Worm (Caenorhabditis elegans) whole organism, young adult: Measurements from ENCODE around the gene K08H10.10.

ENCODE experiments used
- B0035.1 ChIP-seq: sonication (generic microtip); optimal IDR thresholded peaks from 2 replicates; lab custom pipeline; 2016; ENCODE audit warnings: missing genetic modification characterization, mild to moderate bottlenecking, missing compliant biosample characterization, missing genotype, missing genetic modification reagents
- B0261.1 ChIP-seq: sonication (generic microtip); optimal IDR thresholded peaks from 2 replicates; lab custom pipeline; 2016; ENCODE audit warnings: mild to moderate bottlenecking, missing genetic modification characterization, moderate library complexity, missing compliant biosample characterization
- C06A6.2 ChIP-seq: fragments of 200-800 bp; sonication (Bioruptor generic); conservative IDR thresholded peaks from 2 replicates; pipeline ENCODE4 v1.3.6; 2022; ENCODE audit warnings: missing genetic modification characterization, missing compliant biosample characterization
- D2030.7 ChIP-seq: fragments of 200-800 bp; sonication (Bioruptor generic); IDR thresholded peaks from 2 replicates; pipeline ENCODE4 v1.3.6; 2022; ENCODE audit warnings: missing genetic modification reagents, missing genetic modification characterization, missing compliant biosample characterization
- F49E8.2 ChIP-seq: sonication (generic microtip); optimal IDR thresholded peaks from 3 replicates; lab custom pipeline; 2017; ENCODE audit warnings: missing genetic modification characterization, mild to moderate bottlenecking, missing compliant biosample characterization, antibody characterized with exemption, moderate library complexity; ENCODE audit not compliant: insufficient read depth
- F52B5.7 ChIP-seq: sonication (generic microtip); optimal IDR thresholded peaks from 2 replicates; lab custom pipeline; 2016; ENCODE audit warnings: mild to moderate bottlenecking, missing genetic modification characterization, missing compliant biosample characterization
- K12H6.12 ChIP-seq: fragments of 200-800 bp; sonication (Bioruptor generic); optimal IDR thresholded peaks from 2 replicates; lab custom pipeline; 2018; ENCODE audit warnings: mild to moderate bottlenecking, missing genetic modification characterization, missing compliant biosample characterization
- Y53F4B.3 ChIP-seq: fragments of 200-800 bp; sonication (Bioruptor generic); IDR thresholded peaks from 2 replicates; pipeline ENCODE4 v1.3.6; 2022; ENCODE audit warnings: missing genetic modification reagents, missing genetic modification characterization, missing compliant biosample characterization
- Y53G8AR.9 ChIP-seq: fragments of 200-800 bp; sonication (Bioruptor generic); conservative IDR thresholded peaks from 2 replicates; pipeline ENCODE4 v1.3.6; 2022; ENCODE audit warnings: missing genetic modification reagents, missing genetic modification characterization, missing compliant biosample characterization
- ZK185.1 ChIP-seq: sonication (generic microtip); optimal IDR thresholded peaks from 2 replicates; lab custom pipeline; 2016; ENCODE audit warnings: mild to moderate bottlenecking, missing genetic modification characterization, missing compliant biosample characterization; ENCODE audit not compliant: poor library complexity, severe bottlenecking
- akir-1 ChIP-seq: fragments of 200-800 bp; sonication (Bioruptor generic); optimal IDR thresholded peaks from 2 replicates; lab custom pipeline; 2018; ENCODE audit warnings: mild to moderate bottlenecking, missing genetic modification characterization, moderate library complexity, missing compliant biosample characterization
- atf-7 ChIP-seq: sonication (generic microtip); optimal IDR thresholded peaks from 2 replicates; lab custom pipeline; 2017; ENCODE audit warnings: mild to moderate bottlenecking, missing genetic modification characterization, missing compliant biosample characterization
- athp-1 ChIP-seq: sonication (generic microtip); optimal IDR thresholded peaks from 2 replicates; lab custom pipeline; 2017; ENCODE audit warnings: mild to moderate bottlenecking, missing genetic modification characterization, missing compliant biosample characterization
- ccch-3 ChIP-seq: fragments of 200-800 bp; sonication (Bioruptor generic); optimal IDR thresholded peaks from 2 replicates; lab custom pipeline; 2018; ENCODE audit warnings: mild to moderate bottlenecking, missing genetic modification characterization, missing compliant biosample characterization
- cebp-1 ChIP-seq, 2 experiments: fragments of 200-800 bp in 1 of 2; sonication (Bioruptor generic) in 1 of 2; sonication (generic microtip) in 1 of 2; IDR thresholded peaks in 1 of 2; optimal IDR thresholded peaks in 1 of 2; 2 replicates each; pipeline versions ENCODE4 v1.3.6 to Lab custom; 2017 to 2022; ENCODE audit warnings: missing compliant biosample characterization in 2 of 2, missing genetic modification characterization in 2 of 2, mild to moderate bottlenecking in 1 of 2, missing genetic modification reagents in 1 of 2, moderate library complexity in 1 of 2
- ceh-27 ChIP-seq: fragments of 200-800 bp; sonication (Bioruptor generic); optimal IDR thresholded peaks from 2 replicates; lab custom pipeline; 2018; ENCODE audit warnings: mild to moderate bottlenecking, missing genetic modification characterization, moderate library complexity, missing compliant biosample characterization
- egrh-3 ChIP-seq: fragments of 200-800 bp; sonication (Bioruptor generic); IDR thresholded peaks from 2 replicates; pipeline ENCODE4 v1.3.6; 2022; ENCODE audit warnings: missing genetic modification reagents, missing genetic modification characterization, missing compliant biosample characterization
- hlh-26 ChIP-seq: fragments of 200-800 bp; sonication (Bioruptor generic); conservative IDR thresholded peaks from 2 replicates; pipeline ENCODE4 v1.3.6; 2022; ENCODE audit warnings: missing genetic modification reagents, missing genetic modification characterization, missing compliant biosample characterization
- hmg-1.2 ChIP-seq: fragments of 200-800 bp; sonication (Bioruptor generic); IDR thresholded peaks from 2 replicates; pipeline ENCODE4 v1.3.6; 2022; ENCODE audit warnings: missing genetic modification reagents, missing genetic modification characterization, missing compliant biosample characterization
- lin-35 ChIP-seq, 3 experiments: fragments of 150-350 bp in 2 of 3; sonication (generic microtip) in 1 of 3; optimal IDR thresholded peaks; 2 replicates each; lab custom pipeline; 2014 to 2018; ENCODE audit warnings: missing biosample characterization in 3 of 3, missing genetic modification characterization in 3 of 3, missing genetic modification reagents in 3 of 3
- lin-40 ChIP-seq: sonication (generic microtip); optimal IDR thresholded peaks from 2 replicates; lab custom pipeline; 2016; ENCODE audit warnings: missing genetic modification characterization, mild to moderate bottlenecking, missing compliant biosample characterization, missing genotype, missing genetic modification reagents
- lsl-1 ChIP-seq: fragments of 200-800 bp; sonication (Bioruptor generic); optimal IDR thresholded peaks from 2 replicates; lab custom pipeline; 2018; ENCODE audit warnings: mild to moderate bottlenecking, missing genetic modification characterization, moderate library complexity, missing compliant biosample characterization
- madf-6 ChIP-seq: fragments of 200-800 bp; sonication (Bioruptor generic); IDR thresholded peaks from 2 replicates; pipeline ENCODE4 v1.3.6; 2022; ENCODE audit warnings: missing genetic modification reagents, missing genetic modification characterization, missing compliant biosample characterization
- mcd-1 ChIP-seq: fragments of 200-800 bp; sonication (Bioruptor generic); IDR thresholded peaks from 2 replicates; pipeline ENCODE4 v1.3.6; 2022; ENCODE audit warnings: missing genetic modification reagents, missing genetic modification characterization, missing compliant biosample characterization
- mes-4 ChIP-seq: sonication (generic microtip); optimal IDR thresholded peaks from 2 replicates; lab custom pipeline; 2016; ENCODE audit warnings: missing genotype, missing genetic modification characterization, missing compliant biosample characterization
- nfyb-1 ChIP-seq: fragments of 200-800 bp; sonication (Bioruptor generic); IDR thresholded peaks from 2 replicates; pipeline ENCODE4 v1.3.6; 2022; ENCODE audit warnings: missing genetic modification reagents, missing genetic modification characterization, missing compliant biosample characterization
- nhr-80 ChIP-seq: sonication (generic microtip); optimal IDR thresholded peaks from 2 replicates; lab custom pipeline; 2016; ENCODE audit warnings: missing genetic modification characterization, missing compliant biosample characterization
- pha-4 ChIP-seq: fragments of 150-350 bp; sonication (generic microtip); optimal IDR thresholded peaks from 2 replicates; lab custom pipeline; 2014; ENCODE audit warnings: missing biosample characterization, missing genetic modification reagents, missing genetic modification characterization
- repo-1 ChIP-seq: sonication (generic microtip); optimal IDR thresholded peaks from 2 replicates; lab custom pipeline; 2017; ENCODE audit warnings: mild to moderate bottlenecking, missing genetic modification characterization, missing compliant biosample characterization
- somi-1 ChIP-seq: fragments of 200-800 bp; sonication (Bioruptor generic); optimal IDR thresholded peaks from 2 replicates; lab custom pipeline; 2018; ENCODE audit warnings: mild to moderate bottlenecking, missing genetic modification characterization, missing compliant biosample characterization
- tbp1 ChIP-seq: fragments of 200-800 bp; sonication (Bioruptor generic); optimal IDR thresholded peaks from 2 replicates; lab custom pipeline; 2018; ENCODE audit warnings: mild to moderate bottlenecking, missing genetic modification characterization, missing compliant biosample characterization
- zfh-2 ChIP-seq: fragments of 200-800 bp; sonication (Bioruptor generic); conservative IDR thresholded peaks from 2 replicates; pipeline ENCODE4 v1.3.6; 2022; ENCODE audit warnings: missing genetic modification reagents, missing genetic modification characterization, missing compliant biosample characterization
- ztf-18 ChIP-seq: sonication (generic microtip); optimal IDR thresholded peaks from 2 replicates; lab custom pipeline; 2016; ENCODE audit warnings: missing genotype, mild to moderate bottlenecking, missing genetic modification characterization, missing compliant biosample characterization
- ztf-25 ChIP-seq: fragments of 200-800 bp; sonication (Bioruptor generic); IDR thresholded peaks from 2 replicates; pipeline ENCODE4 v1.3.6; 2022; ENCODE audit warnings: missing genetic modification reagents, missing genetic modification characterization, missing compliant biosample characterization
- ztf-26 ChIP-seq: sonication (generic microtip); optimal IDR thresholded peaks from 2 replicates; lab custom pipeline; 2017; ENCODE audit warnings: missing genetic modification characterization, missing compliant biosample characterization
- ztf-28 ChIP-seq: fragments of 200-800 bp; sonication (Bioruptor generic); IDR thresholded peaks from 2 replicates; pipeline ENCODE4 v1.3.6; 2022; ENCODE audit warnings: missing genetic modification reagents, missing genetic modification characterization, missing compliant biosample characterization

K08H10.10 gene

DNA sequence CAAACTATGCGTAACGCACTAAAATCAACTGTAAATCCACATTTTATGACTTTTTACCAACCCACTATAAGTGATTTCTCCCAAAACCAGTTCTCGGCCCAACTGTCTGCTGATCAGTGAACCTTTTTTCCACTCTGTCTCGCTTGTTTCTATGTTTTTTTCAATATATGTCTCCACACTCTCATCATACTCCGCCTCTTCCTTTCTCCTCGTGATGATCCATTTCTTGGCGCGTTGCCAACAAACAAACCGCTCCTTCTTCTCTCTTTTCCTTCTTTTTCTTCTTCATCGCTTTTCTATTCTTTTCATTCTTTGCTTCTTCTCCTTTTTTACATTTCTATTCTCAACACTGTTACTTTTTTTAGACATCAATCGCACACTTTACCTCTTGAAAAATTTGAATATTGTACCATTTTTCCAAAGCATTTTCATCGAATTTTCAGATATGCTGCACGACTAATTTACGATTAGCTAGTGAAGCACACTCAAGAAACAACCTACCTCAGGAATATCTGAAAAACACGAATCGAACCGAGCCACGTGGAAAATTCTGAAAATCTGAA, 42.5 kb downstream of the K08H10.10 start, which contains the start of gene T06E8.8:
Gene T06E8.8 (plus strand): TSS at position 513 of the 563 bp plus-strand sequence.
- peak; percentile 77 for TF ChIP-seq lin-40
- TF ChIP-seq F49E8.2 (tag; lab: Kevin White, UChicago): no peak
- TF ChIP-seq F52B5.7 (tag; lab: Kevin White, UChicago): no peak
- TF ChIP-seq tbp1: peak; percentile 24
- peak; percentile 25 for TF ChIP-seq ceh-27
- TF ChIP-seq hlh-26: no peak
- no peak for TF ChIP-seq ccch-3 (GFP tag; lab: Kevin White, UChicago)
- TF ChIP-seq mcd-1 (GFP tag; lab: Robert Waterston, UW): peak; percentile 28; the same call in 1 of the 2 replicates
- peak in 1 of 3 experiments; percentile 25 for TF ChIP-seq lin-35 (GFP tag; optimal IDR thresholded peaks at IDR 0.05; lab: Kevin White, UChicago)
- peak; percentile 61; the same call in 1 of the 2 replicates for TF ChIP-seq C06A6.2 (GFP tag; lab: Robert Waterston, UW)
- TF ChIP-seq ztf-25: no peak
- peak; percentile 40 for TF ChIP-seq K12H6.12
- TF ChIP-seq Y53F4B.3 (GFP tag; lab: Robert Waterston, UW): no peak
- TF ChIP-seq B0035.1 (tag; lab: Kevin White, UChicago): no peak
- peak; percentile 41; the same call in 1 of the 2 replicates for TF ChIP-seq hmg-1.2
- no peak for TF ChIP-seq pha-4 (tag; lab: Kevin White, UChicago)
- TF ChIP-seq somi-1 (GFP tag; lab: Kevin White, UChicago): peak; percentile 75
- TF ChIP-seq lsl-1: no peak
- no peak for TF ChIP-seq akir-1 (GFP tag; lab: Kevin White, UChicago)
- no peak for TF ChIP-seq atf-7
- TF ChIP-seq ZK185.1 (tag; lab: Kevin White, UChicago): no peak
- TF ChIP-seq madf-6 (GFP tag; lab: Robert Waterston, UW): no peak
- peak; percentile 53 for TF ChIP-seq ztf-26 (tag; lab: Kevin White, UChicago)
- no peak for TF ChIP-seq ztf-28 (GFP tag; lab: Robert Waterston, UW)
- no peak for TF ChIP-seq repo-1
- peak; percentile 25; the same call in 1 of the 2 replicates for TF ChIP-seq egrh-3
- TF ChIP-seq cebp-1 (GFP tag; IDR thresholded peaks at IDR 0.05; lab: Robert Waterston, UW): no peak
- peak; percentile 42 for TF ChIP-seq cebp-1 (tag; optimal IDR thresholded peaks at IDR 0.05; lab: Kevin White, UChicago)

DNA sequence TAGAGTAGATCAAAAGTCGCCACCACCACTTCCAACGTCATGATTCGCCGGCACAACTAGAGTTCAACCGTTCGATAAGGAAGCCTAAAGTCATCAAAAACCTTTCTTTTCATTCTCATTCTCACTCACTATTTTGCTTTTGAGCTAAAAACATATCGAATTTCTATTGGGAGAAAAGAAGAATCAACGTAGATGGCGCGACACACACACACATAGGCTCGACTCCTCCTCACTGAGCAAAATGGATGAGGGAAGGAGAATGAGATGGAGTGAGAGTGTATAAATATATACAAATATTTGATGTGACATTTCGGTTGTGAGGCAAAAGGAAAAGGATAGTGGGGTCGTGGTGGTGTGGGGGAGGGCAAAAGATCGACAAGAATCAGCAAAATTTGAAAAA, 43.9 kb downstream of the K08H10.10 start:
- TF ChIP-seq mes-4 (tag; lab: Kevin White, UChicago) (no peak), B0261.1 (no peak)

DNA sequence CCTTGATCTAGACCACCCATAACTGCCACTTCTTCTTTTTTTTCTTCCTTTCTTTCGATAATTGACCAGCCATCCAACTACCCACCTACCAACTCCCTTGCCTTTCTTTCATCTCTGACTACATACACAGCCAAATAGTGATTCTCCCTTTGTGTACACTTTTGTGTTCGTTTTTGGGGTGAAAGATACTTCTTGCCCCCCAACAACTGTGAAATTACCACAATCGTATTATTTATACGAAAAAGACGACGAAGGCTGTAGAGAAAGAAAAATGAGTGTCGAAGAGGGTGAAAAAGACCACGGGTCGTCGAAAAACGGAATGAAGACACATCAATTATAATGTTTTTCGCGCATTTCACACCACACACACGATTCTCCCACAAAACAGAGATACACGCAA, 45.6 kb downstream of the K08H10.10 start:
- TF ChIP-seq D2030.7 (GFP tag; lab: Robert Waterston, UW) (0 out of 2 replicates have a peak, but pooled peaks have one; percentile 10), nfyb-1 (GFP tag; lab: Robert Waterston, UW) (0 out of 2 replicates have a peak, but pooled peaks have one; percentile 31), lin-35 (GFP tag; optimal IDR thresholded peaks at IDR 0.05; lab: Kevin White, UChicago) (no peak), ceh-27 (peak; percentile 4), egrh-3 (no peak)

DNA sequence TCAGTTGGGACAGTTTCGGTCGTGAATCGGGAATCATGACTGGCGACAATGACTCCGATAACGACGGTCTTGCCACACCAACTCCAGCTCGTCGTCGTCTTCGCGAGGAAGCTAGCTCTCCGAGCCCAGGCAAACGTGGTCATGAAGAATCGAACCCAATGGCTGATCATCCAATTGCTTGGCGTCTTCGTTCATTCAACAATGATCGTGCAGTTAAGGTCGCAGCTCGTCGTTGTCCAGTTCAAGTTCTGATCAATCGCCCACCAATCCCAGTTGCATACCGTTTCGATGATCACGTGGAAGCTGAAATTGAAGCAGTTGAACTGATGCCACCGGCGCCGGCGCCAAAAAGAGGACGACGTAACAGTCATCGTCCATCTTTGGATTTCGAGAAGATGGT, 46.3 kb downstream of the K08H10.10 start:
- peak; percentile 57; the same call in 1 of the 2 replicates for TF ChIP-seq zfh-2 (GFP tag; lab: Robert Waterston, UW)
- no peak for TF ChIP-seq ztf-18 (tag; lab: Kevin White, UChicago)
- no peak for TF ChIP-seq nhr-80 (tag; lab: Kevin White, UChicago)
- no peak for TF ChIP-seq athp-1 (tag; lab: Kevin White, UChicago)
- TF ChIP-seq Y53G8AR.9 (GFP tag; lab: Robert Waterston, UW): no peak
- TF ChIP-seq lin-35 (GFP tag; optimal IDR thresholded peaks at IDR 0.05; lab: Kevin White, UChicago): no peak
- TF ChIP-seq mcd-1 (GFP tag; lab: Robert Waterston, UW): no peak
- TF ChIP-seq F49E8.2 (tag; lab: Kevin White, UChicago): no peak
